Worm (Caenorhabditis elegans) whole organism, L4 larva: Measurements from ENCODE around the gene uda-1.

Experiments
- D1046.2 ChIP-seq: fragments of 200-800 bp; sonication (Bioruptor generic); IDR thresholded peaks from 2 replicates; pipeline ENCODE4 v1.3.6; 2022; ENCODE audit warnings: missing genetic modification characterization, missing compliant biosample characterization
- F10B5.3 ChIP-seq: sonication (generic microtip); optimal IDR thresholded peaks from 2 replicates; lab custom pipeline; 2016; ENCODE audit warnings: mild to moderate bottlenecking, missing genetic modification characterization, missing compliant biosample characterization
- T20F7.1 ChIP-seq: fragments of 200-800 bp; sonication (Bioruptor generic); optimal IDR thresholded peaks from 2 replicates; lab custom pipeline; 2018; ENCODE audit warnings: mild to moderate bottlenecking, missing genetic modification characterization, missing compliant biosample characterization
- T26A8.4 ChIP-seq: fragments of 200-800 bp; sonication (Bioruptor generic); IDR thresholded peaks from 2 replicates; pipeline ENCODE4 v1.3.6; 2022; ENCODE audit warnings: missing genetic modification characterization, missing compliant biosample characterization
- Y48G9A.11 ChIP-seq: fragments of 200-800 bp; sonication (Bioruptor generic); IDR thresholded peaks from 2 replicates; pipeline ENCODE4 v1.3.6; 2022; ENCODE audit warnings: missing genetic modification reagents, missing genetic modification characterization, missing compliant biosample characterization
- Y5F2A.4 ChIP-seq: fragments of 200-800 bp; sonication (Bioruptor generic); optimal IDR thresholded peaks from 2 replicates; lab custom pipeline; 2018; ENCODE audit warnings: mild to moderate bottlenecking, missing genetic modification characterization, missing compliant biosample characterization
- aha-1 ChIP-seq: fragments of 150-350 bp; peaks from one replicate; lab custom pipeline; 2014; ENCODE audit warnings: missing biosample characterization, missing genetic modification characterization
- ama-1 ChIP-seq: fragments of 150-350 bp; optimal IDR thresholded peaks from 2 replicates; lab custom pipeline; 2014; ENCODE audit warnings: inconsistent platforms, mixed read lengths
- attf-4 ChIP-seq: sonication (generic microtip); optimal IDR thresholded peaks from 3 replicates; lab custom pipeline; 2017; ENCODE audit warnings: missing biosample characterization, missing genetic modification characterization
- ceh-20 ChIP-seq: fragments of 200-800 bp; sonication (Bioruptor generic); IDR thresholded peaks from 2 replicates; pipeline ENCODE4 v1.3.6; 2022; ENCODE audit warnings: missing genetic modification reagents, missing genetic modification characterization, missing compliant biosample characterization
- ceh-28 ChIP-seq: fragments of 150-350 bp; optimal IDR thresholded peaks from 2 replicates; lab custom pipeline; 2014; ENCODE audit warnings: missing biosample characterization, missing genetic modification reagents, missing genetic modification characterization
- ceh-82 ChIP-seq: sonication (generic microtip); optimal IDR thresholded peaks from 2 replicates; lab custom pipeline; 2017; ENCODE audit warnings: missing biosample characterization, missing genetic modification characterization
- daf-12 ChIP-seq: fragments of 150-350 bp; optimal IDR thresholded peaks from 2 replicates; lab custom pipeline; 2014; ENCODE audit warnings: missing biosample characterization, missing genetic modification reagents, missing genetic modification characterization
- daf-19 ChIP-seq: fragments of 200-800 bp; sonication (Bioruptor generic); conservative IDR thresholded peaks from 2 replicates; pipeline ENCODE4 v1.3.6; 2022; ENCODE audit warnings: missing genetic modification characterization, missing compliant biosample characterization
- dmd-8 ChIP-seq: fragments of 200-800 bp; sonication (Bioruptor generic); IDR thresholded peaks from 2 replicates; pipeline ENCODE4 v1.3.6; 2022; ENCODE audit warnings: missing genetic modification characterization, missing compliant biosample characterization
- duxl-1 ChIP-seq: sonication (generic microtip); optimal IDR thresholded peaks from 2 replicates; lab custom pipeline; 2016; ENCODE audit warnings: mild to moderate bottlenecking, missing genetic modification characterization, moderate library complexity, missing compliant biosample characterization; ENCODE audit not compliant: poor library complexity
- egl-43 ChIP-seq: fragments of 200-800 bp; sonication (Bioruptor generic); IDR thresholded peaks from 2 replicates; pipeline ENCODE4 v1.3.6; 2022; ENCODE audit warnings: missing genetic modification reagents, missing genetic modification characterization, missing compliant biosample characterization
- fos-1 ChIP-seq: fragments of 150-350 bp; optimal IDR thresholded peaks from 2 replicates; lab custom pipeline; 2014; ENCODE audit warnings: missing biosample characterization, missing genetic modification characterization
- gei-8 ChIP-seq: fragments of 200-800 bp; sonication (Bioruptor generic); optimal IDR thresholded peaks from 2 replicates; lab custom pipeline; 2018; ENCODE audit warnings: mild to moderate bottlenecking, missing genetic modification characterization, missing compliant biosample characterization
- hmg-1.1 ChIP-seq: fragments of 200-800 bp; sonication (Bioruptor generic); IDR thresholded peaks from 2 replicates; pipeline ENCODE4 v1.3.6; 2022; ENCODE audit warnings: missing genetic modification reagents, missing genetic modification characterization, missing compliant biosample characterization
- lim-7 ChIP-seq: fragments of 200-800 bp; sonication (Bioruptor generic); IDR thresholded peaks from 2 replicates; pipeline ENCODE4 v1.3.6; 2022; ENCODE audit warnings: missing genetic modification characterization, missing compliant biosample characterization
- lin-39 ChIP-seq: fragments of 150-350 bp; optimal IDR thresholded peaks from 2 replicates; lab custom pipeline; 2014; ENCODE audit warnings: missing biosample characterization, missing genetic modification reagents, missing genetic modification characterization
- lir-3 ChIP-seq: sonication (generic microtip); optimal IDR thresholded peaks from 2 replicates; lab custom pipeline; 2016; ENCODE audit warnings: mild to moderate bottlenecking, missing genetic modification characterization, missing compliant biosample characterization
- madf-5 ChIP-seq, 2 experiments: fragments of 200-800 bp; sonication (Bioruptor generic); IDR thresholded peaks; 2 replicates each; pipeline ENCODE4 v1.3.6; 2022; ENCODE audit warnings: missing compliant biosample characterization in 2 of 2, missing genetic modification characterization in 2 of 2
- madf-9 ChIP-seq: fragments of 200-800 bp; sonication (Bioruptor generic); conservative IDR thresholded peaks from 2 replicates; pipeline ENCODE4 v1.3.6; 2022; ENCODE audit warnings: missing genetic modification reagents, missing genetic modification characterization, missing compliant biosample characterization
- mdl-1 ChIP-seq, 2 experiments: fragments of 150-350 bp in 1 of 2; sonication (generic microtip) in 1 of 2; optimal IDR thresholded peaks; 2 replicates each; lab custom pipeline; 2014 to 2017; ENCODE audit warnings: missing biosample characterization in 2 of 2, missing genetic modification characterization in 2 of 2
- mep-1 ChIP-seq: fragments of 150-350 bp; sonication (generic microtip); optimal IDR thresholded peaks from 3 replicates; lab custom pipeline; 2014; ENCODE audit warnings: missing biosample characterization, missing genetic modification characterization
- mes-2 ChIP-seq: sonication (generic microtip); optimal IDR thresholded peaks from 2 replicates; lab custom pipeline; 2016; ENCODE audit warnings: missing genotype, mild to moderate bottlenecking, missing genetic modification characterization, missing compliant biosample characterization; ENCODE audit not compliant: poor library complexity, severe bottlenecking
- nhr-10 ChIP-seq: fragments of 150-350 bp; optimal IDR thresholded peaks from 2 replicates; lab custom pipeline; 2014; ENCODE audit warnings: missing biosample characterization, missing genetic modification characterization
- nhr-102 ChIP-seq: sonication (generic microtip); optimal IDR thresholded peaks from 2 replicates; lab custom pipeline; 2016; ENCODE audit warnings: mild to moderate bottlenecking, missing genetic modification characterization, moderate library complexity, missing compliant biosample characterization
- nhr-11 ChIP-seq: fragments of 150-350 bp; optimal IDR thresholded peaks from 2 replicates; lab custom pipeline; 2014; ENCODE audit warnings: missing biosample characterization, missing genetic modification characterization
- nhr-25 ChIP-seq: sonication (generic microtip); optimal IDR thresholded peaks from 2 replicates; lab custom pipeline; 2017; ENCODE audit warnings: missing genetic modification characterization, mild to moderate bottlenecking, missing compliant biosample characterization, antibody characterized with exemption, moderate library complexity, borderline replicate concordance; ENCODE audit not compliant: insufficient read depth
- nhr-42 ChIP-seq: fragments of 200-800 bp; sonication (Bioruptor generic); IDR thresholded peaks from 2 replicates; pipeline ENCODE4 v1.3.6; 2022; ENCODE audit warnings: missing genetic modification characterization, missing compliant biosample characterization
- nhr-6 ChIP-seq: fragments of 150-350 bp; optimal IDR thresholded peaks from 2 replicates; lab custom pipeline; 2014; ENCODE audit warnings: missing biosample characterization, missing genetic modification characterization
- pha-4 ChIP-seq, 2 experiments: fragments of 150-350 bp in 1 of 2; fragments of 200-800 bp in 1 of 2; sonication (Bioruptor generic) in 1 of 2; IDR thresholded peaks in 1 of 2; optimal IDR thresholded peaks in 1 of 2; 2 replicates each; pipeline versions ENCODE4 v1.3.6 to Lab custom; 2014 to 2022; ENCODE audit warnings: missing genetic modification characterization in 2 of 2, missing genetic modification reagents in 2 of 2, missing biosample characterization in 1 of 2, missing compliant biosample characterization in 1 of 2
- php-3 ChIP-seq: fragments of 200-800 bp; sonication (Bioruptor generic); IDR thresholded peaks from 2 replicates; pipeline ENCODE4 v1.3.6; 2022; ENCODE audit warnings: missing genetic modification reagents, missing genetic modification characterization, missing compliant biosample characterization
- set-16 ChIP-seq: fragments of 200-800 bp; sonication (Bioruptor generic); IDR thresholded peaks from 2 replicates; pipeline ENCODE4 v1.3.6; 2022; ENCODE audit warnings: missing genetic modification reagents, missing genetic modification characterization, missing compliant biosample characterization
- snpc-1.2 ChIP-seq: fragments of 200-800 bp; sonication (Bioruptor generic); IDR thresholded peaks from 2 replicates; pipeline ENCODE4 v1.3.6; 2022; ENCODE audit warnings: missing genetic modification reagents, missing genetic modification characterization, missing compliant biosample characterization
- spr-1 ChIP-seq: sonication (generic microtip); optimal IDR thresholded peaks from 2 replicates; lab custom pipeline; 2016; ENCODE audit warnings: mild to moderate bottlenecking, missing genetic modification characterization, missing compliant biosample characterization
- unc-62 ChIP-seq, 3 experiments: fragments of 150-350 bp in 1 of 3; sonication (generic microtip); optimal IDR thresholded peaks in 2 of 3; peaks in 1 of 3; 1 replicate in 1 of 3; 2 replicates in 2 of 3; lab custom pipeline; 2014 to 2017; ENCODE audit warnings: missing biosample characterization in 3 of 3, missing genetic modification characterization in 3 of 3, missing genetic modification reagents in 3 of 3, missing genotype in 1 of 3
- vab-7 ChIP-seq: fragments of 200-800 bp; sonication (Bioruptor generic); IDR thresholded peaks from 2 replicates; pipeline ENCODE4 v1.3.6; 2022; ENCODE audit warnings: missing genetic modification reagents, missing genetic modification characterization, missing compliant biosample characterization
- zip-11 ChIP-seq: fragments of 200-800 bp; sonication (Bioruptor generic); IDR thresholded peaks from 2 replicates; pipeline ENCODE4 v1.3.6; 2022; ENCODE audit warnings: missing genetic modification characterization, missing compliant biosample characterization

Gene uda-1

ce11 chrV:9960376-9960775 lies 44.2 kb upstream of the uda-1 start, which contains the start of gene T07C12.10:
TSS of gene T07C12.10 (minus strand) at chrV:9960476.
- TF ChIP-seq Y48G9A.11 (GFP tag; lab: Robert Waterston, UW) (no peak), daf-12 (tag; lab: Kevin White, UChicago) (no peak), ama-1 (lab: Kevin White, UChicago) (no peak), nhr-11 (tag; lab: Kevin White, UChicago) (no peak), nhr-102 (tag; lab: Kevin White, UChicago) (no peak), nhr-10 (tag; lab: Kevin White, UChicago) (no peak)
- TF ChIP-seq, all 104 proteins: peak for 0

- no peak for TF ChIP-seq snpc-1.2 (GFP tag; lab: Robert Waterston, UW)
- TF ChIP-seq vab-7 (GFP tag; lab: Robert Waterston, UW): no peak
- no peak for TF ChIP-seq fos-1 (tag; lab: Kevin White, UChicago)
- no peak for TF ChIP-seq aha-1
- no peak for TF ChIP-seq mdl-1 (tag; optimal IDR thresholded peaks at IDR 0.05; lab: Kevin White, UChicago)
- no peak for TF ChIP-seq lim-7 (GFP tag; lab: Robert Waterston, UW)
- no peak for TF ChIP-seq ceh-82 (tag; lab: Kevin White, UChicago)
- no peak for TF ChIP-seq mes-2 (tag; lab: Kevin White, UChicago)
- TF ChIP-seq, all 104 proteins: peak for 0
Measured at ce11 chrV:9962394-9962793, 42.2 kb upstream of the uda-1 start, which contains the start of gene madf-4. TSS of gene madf-4 (minus strand) at chrV:9962494.

DNA sequence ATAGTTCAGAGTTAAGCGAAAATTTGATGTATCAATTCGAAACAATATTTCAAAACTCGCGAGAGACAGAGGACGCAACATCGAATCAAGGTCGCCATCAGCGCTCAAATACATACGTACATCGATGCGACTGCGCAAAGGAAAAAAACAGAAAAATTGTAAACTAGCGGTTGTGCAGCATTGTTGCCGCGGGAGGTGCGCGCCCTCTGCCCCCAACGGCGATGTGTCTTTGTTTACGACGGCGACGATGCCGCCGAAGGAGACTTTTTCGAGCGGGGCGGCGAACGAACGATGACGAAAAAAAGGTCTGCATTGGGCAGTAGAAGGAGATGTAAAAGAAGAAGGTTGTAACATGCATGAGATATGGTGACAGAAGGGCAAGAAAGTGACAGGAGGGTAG lies 41.6 kb upstream of the uda-1 start:
- peak in 1 of 2 experiments; percentile 71 for TF ChIP-seq unc-62 (GFP tag; optimal IDR thresholded peaks at IDR 0.05 in 1 of 2; lab: Kevin White, UChicago)
- no peak for TF ChIP-seq unc-62 (tag; optimal IDR thresholded peaks at IDR 0.05; lab: Kevin White, UChicago)
- 0 out of 2 replicates have a peak, but pooled peaks have one; percentile 35 for TF ChIP-seq ceh-20 (GFP tag; lab: Robert Waterston, UW)
- peak; percentile 28 for TF ChIP-seq nhr-25 (tag; lab: Kevin White, UChicago)
- no peak for TF ChIP-seq nhr-6 (tag; lab: Kevin White, UChicago)
- TF ChIP-seq mes-2 (tag; lab: Kevin White, UChicago): peak; percentile 6
- no peak for TF ChIP-seq T26A8.4 (GFP tag; lab: Robert Waterston, UW)
- TF ChIP-seq php-3: no peak
- TF ChIP-seq pha-4 (GFP tag; IDR thresholded peaks at IDR 0.05; lab: Robert Waterston, UW): no peak
- TF ChIP-seq pha-4 (tag; optimal IDR thresholded peaks at IDR 0.05; lab: Kevin White, UChicago): no peak
- TF ChIP-seq gei-8 (GFP tag; lab: Kevin White, UChicago): no peak
- TF ChIP-seq madf-9: no peak
- peak; percentile 17 for TF ChIP-seq mep-1
- TF ChIP-seq spr-1 (tag; lab: Kevin White, UChicago): no peak
- TF ChIP-seq set-16: peak; percentile 44; the same call in 1 of the 2 replicates

ce11 chrV:9964152-9964785 lies 40.3 kb upstream of the uda-1 start:
- TF ChIP-seq egl-43 (GFP tag; lab: Robert Waterston, UW) (0 out of 2 replicates have a peak, but pooled peaks have one; percentile 62), ama-1 (lab: Kevin White, UChicago) (no peak), lim-7 (GFP tag; lab: Robert Waterston, UW) (no peak), nhr-42 (GFP tag; lab: Robert Waterston, UW) (no peak), ceh-20 (GFP tag; lab: Robert Waterston, UW) (no peak), F10B5.3 (tag; lab: Kevin White, UChicago) (no peak), dmd-8 (GFP tag; lab: Robert Waterston, UW) (no peak), D1046.2 (GFP tag; lab: Robert Waterston, UW) (0 out of 2 replicates have a peak, but pooled peaks have one; percentile 4), unc-62 (GFP tag; optimal IDR thresholded peaks at IDR 0.05 in 1 of 2; lab: Kevin White, UChicago) (peak in 1 of 2 experiments; percentile 96), unc-62 (tag; optimal IDR thresholded peaks at IDR 0.05; lab: Kevin White, UChicago) (no peak), T20F7.1 (GFP tag; lab: Kevin White, UChicago) (no peak), hmg-1.1 (GFP tag; lab: Robert Waterston, UW) (peak; percentile 34; the same call in 1 of the 2 replicates), madf-5 (GFP tag; IDR thresholded peaks at IDR 0.05; lab: Robert Waterston, UW) (no peak), fos-1 (tag; lab: Kevin White, UChicago) (no peak), daf-19 (no peak), duxl-1 (no peak), nhr-102 (tag; lab: Kevin White, UChicago) (no peak), attf-4 (tag; lab: Kevin White, UChicago) (no peak), spr-1 (tag; lab: Kevin White, UChicago) (no peak), nhr-6 (tag; lab: Kevin White, UChicago) (no peak), lin-39 (tag; lab: Kevin White, UChicago) (no peak), Y5F2A.4 (GFP tag; lab: Kevin White, UChicago) (no peak), zip-11 (no peak), ceh-28 (tag; lab: Kevin White, UChicago) (no peak), lir-3 (tag; lab: Kevin White, UChicago) (no peak)
